Worm (Caenorhabditis elegans) whole organism, L1 larva: ENCODE measurements around the gene F54E4.2.

ENCODE experiments used
- C34B4.2 ChIP-seq: sonication (generic microtip); optimal IDR thresholded peaks from 2 replicates; lab custom pipeline; 2017; ENCODE audit warnings: mild to moderate bottlenecking, missing genetic modification characterization, missing compliant biosample characterization
- F16B12.6 ChIP-seq: fragments of 150-350 bp; optimal IDR thresholded peaks from 2 replicates; lab custom pipeline; 2014; ENCODE audit warnings: missing biosample characterization, missing genetic modification characterization
- aha-1 ChIP-seq: fragments of 150-350 bp; optimal IDR thresholded peaks from 2 replicates; lab custom pipeline; 2014; ENCODE audit warnings: missing biosample characterization, missing genetic modification characterization
- alr-1 ChIP-seq: fragments of 200-800 bp; sonication (Bioruptor generic); optimal IDR thresholded peaks from 2 replicates; lab custom pipeline; 2018; ENCODE audit warnings: borderline replicate concordance, mild to moderate bottlenecking, missing genetic modification characterization, missing compliant biosample characterization
- aly-2 ChIP-seq: fragments of 150-350 bp; optimal IDR thresholded peaks from 2 replicates; lab custom pipeline; 2014; ENCODE audit warnings: missing biosample characterization, missing genetic modification characterization
- ceh-88 ChIP-seq: fragments of 200-800 bp; sonication (Bioruptor generic); IDR thresholded peaks from 2 replicates; pipeline ENCODE4 v1.3.6; 2022; ENCODE audit warnings: missing genetic modification characterization, missing compliant biosample characterization
- dsc-1 ChIP-seq: sonication (generic microtip); optimal IDR thresholded peaks from 2 replicates; lab custom pipeline; 2016; ENCODE audit warnings: mild to moderate bottlenecking, missing genetic modification characterization, missing compliant biosample characterization
- efl-1 ChIP-seq, 4 experiments: fragments of 150-350 bp; optimal IDR thresholded peaks in 3 of 4; peaks in 1 of 4; 1 replicate in 1 of 4; 2 replicates in 3 of 4; lab custom pipeline; 2014; ENCODE audit warnings: missing biosample characterization in 2 of 4, missing genetic modification characterization in 2 of 4, missing genetic modification reagents in 2 of 4
- egl-27 ChIP-seq, 2 experiments: fragments of 150-350 bp in 1 of 2; sonication (generic microtip); optimal IDR thresholded peaks; 3 replicates each; lab custom pipeline; 2017 to 2018; ENCODE audit warnings: missing biosample characterization in 2 of 2, missing genetic modification characterization in 2 of 2, missing genetic modification reagents in 2 of 2
- fkh-8 ChIP-seq: sonication (generic microtip); optimal IDR thresholded peaks from 2 replicates; lab custom pipeline; 2016; ENCODE audit warnings: mild to moderate bottlenecking, missing genetic modification characterization, missing compliant biosample characterization
- hpl-2 ChIP-seq: fragments of 150-350 bp; optimal IDR thresholded peaks from 2 replicates; lab custom pipeline; 2014; ENCODE audit warnings: missing biosample characterization, missing genetic modification reagents, missing genetic modification characterization
- jun-1 ChIP-seq: fragments of 150-350 bp; optimal IDR thresholded peaks from 2 replicates; lab custom pipeline; 2014; ENCODE audit warnings: missing biosample characterization, missing genetic modification reagents, missing genetic modification characterization
- lin-13 ChIP-seq: fragments of 150-350 bp; optimal IDR thresholded peaks from 2 replicates; lab custom pipeline; 2014; ENCODE audit warnings: missing biosample characterization, missing genetic modification reagents, missing genetic modification characterization
- lin-39 ChIP-seq: fragments of 150-350 bp; optimal IDR thresholded peaks from 2 replicates; lab custom pipeline; 2014; ENCODE audit warnings: missing biosample characterization, missing genetic modification reagents, missing genetic modification characterization
- mab-9 ChIP-seq: fragments of 200-800 bp; sonication (Bioruptor generic); IDR thresholded peaks from 2 replicates; pipeline ENCODE4 v1.3.6; 2022; ENCODE audit warnings: missing genetic modification reagents, missing genetic modification characterization, missing compliant biosample characterization
- nhr-71 ChIP-seq: sonication (generic microtip); optimal IDR thresholded peaks from 2 replicates; lab custom pipeline; 2016; ENCODE audit warnings: mild to moderate bottlenecking, missing genetic modification characterization, moderate library complexity, missing compliant biosample characterization
- nhr-76 ChIP-seq: sonication (generic microtip); optimal IDR thresholded peaks from 2 replicates; lab custom pipeline; 2017; ENCODE audit warnings: missing biosample characterization, missing genetic modification characterization
- nhr-85 ChIP-seq: sonication (generic microtip); peaks from one replicate; lab custom pipeline; 2016; ENCODE audit warnings: missing genetic modification characterization, inconsistent platforms, missing compliant biosample characterization
- rnt-1 ChIP-seq: sonication (generic microtip); optimal IDR thresholded peaks from 2 replicates; lab custom pipeline; 2016; ENCODE audit warnings: mild to moderate bottlenecking, missing genetic modification characterization, moderate library complexity, missing compliant biosample characterization
- skn-1 ChIP-seq: fragments of 150-350 bp; optimal IDR thresholded peaks from 2 replicates; lab custom pipeline; 2014; ENCODE audit warnings: missing biosample characterization, missing genetic modification characterization
- snpc-4 ChIP-seq: fragments of 150-350 bp; optimal IDR thresholded peaks from 2 replicates; lab custom pipeline; 2014; ENCODE audit warnings: missing biosample characterization, missing genetic modification characterization
- snu-23 ChIP-seq: sonication (generic microtip); optimal IDR thresholded peaks from 2 replicates; lab custom pipeline; 2016; ENCODE audit warnings: missing genetic modification characterization, missing compliant biosample characterization
- sox-4 ChIP-seq: sonication (generic microtip); optimal IDR thresholded peaks from 2 replicates; lab custom pipeline; 2016; ENCODE audit warnings: missing genetic modification characterization, missing compliant biosample characterization
- tbx-2 ChIP-seq: sonication (generic microtip); optimal IDR thresholded peaks from 2 replicates; lab custom pipeline; 2016; ENCODE audit warnings: missing genetic modification characterization, missing compliant biosample characterization
- unc-130 ChIP-seq: fragments of 150-350 bp; optimal IDR thresholded peaks from 2 replicates; lab custom pipeline; 2017; ENCODE audit warnings: missing biosample characterization, missing genetic modification characterization, inconsistent platforms
- unc-30 ChIP-seq: sonication (generic microtip); optimal IDR thresholded peaks from 2 replicates; lab custom pipeline; 2017; ENCODE audit warnings: missing biosample characterization, missing genetic modification characterization
- xbp-1 ChIP-seq: sonication (generic microtip); optimal IDR thresholded peaks from 2 replicates; lab custom pipeline; 2016; ENCODE audit warnings: missing genetic modification characterization, missing compliant biosample characterization
- zip-4 ChIP-seq: fragments of 200-800 bp; sonication (Bioruptor generic); optimal IDR thresholded peaks from 2 replicates; lab custom pipeline; 2018; ENCODE audit warnings: mild to moderate bottlenecking, missing genetic modification characterization, moderate library complexity, missing compliant biosample characterization
- ztf-11 ChIP-seq, 2 experiments: sonication (generic microtip); optimal IDR thresholded peaks; 2 replicates each; lab custom pipeline; 2016 to 2017; ENCODE audit warnings: missing genetic modification characterization in 2 of 2, missing biosample characterization in 1 of 2, missing compliant biosample characterization in 1 of 2

F54E4.2 gene

ce11 chrX:14628816-14629215 lies at the start of gene F54E4.2:
Gene F54E4.2, minus strand, starts transcription at chrX:14628916.
- TF ChIP-seq dsc-1 (tag; lab: Kevin White, UChicago) (peak; percentile 55), jun-1 (tag; lab: Kevin White, UChicago) (no peak)

- TF ChIP-seq nhr-71 (tag; lab: Kevin White, UChicago), result peak; percentile 27
- TF ChIP-seq tbx-2 (tag; lab: Kevin White, UChicago), result no peak
- TF ChIP-seq zip-4, result no peak
- no peak for TF ChIP-seq alr-1 (tag; lab: Kevin White, UChicago)
- TF ChIP-seq lin-13 (GFP tag; lab: Kevin White, UChicago), result no peak
- TF ChIP-seq jun-1 (tag; lab: Kevin White, UChicago), result no peak
- TF ChIP-seq egl-27 (tag; optimal IDR thresholded peaks at IDR 0.05; lab: Kevin White, UChicago), result no peak
- peak; percentile 1 for TF ChIP-seq snu-23 (GFP tag; lab: Kevin White, UChicago)
Measured at ce11 chrX:14674028-14674427, 45.3 kb upstream of the F54E4.2 start, which contains the start of gene slt-1. Gene slt-1, plus strand, starts transcription at chrX:14674328.

- TF ChIP-seq efl-1 (optimal IDR thresholded peaks at IDR 0.05; lab: Kevin White, UChicago) (no peak), efl-1 (GFP tag; optimal IDR thresholded peaks at IDR 0.05 in 1 of 2; lab: Kevin White, UChicago) (peak in 1 of 2 experiments; percentile 81), nhr-85 (tag; lab: Kevin White, UChicago) (peak; percentile 26), lin-39 (tag; lab: Kevin White, UChicago) (no peak), hpl-2 (GFP tag; lab: Kevin White, UChicago) (no peak), sox-4 (tag; lab: Kevin White, UChicago) (no peak), jun-1 (tag; lab: Kevin White, UChicago) (no peak)
Measured at ce11 chrX:14671300-14671699, 42.6 kb upstream of the F54E4.2 start.

- TF ChIP-seq aly-2, result no peak
- TF ChIP-seq fkh-8 (tag; lab: Kevin White, UChicago), result peak; percentile 4
Measured at ce11 chrX:14664028-14664427, 35.3 kb upstream of the F54E4.2 start, which contains the start of gene C26G2.2. Gene C26G2.2, plus strand, starts transcription at chrX:14664328.

- TF ChIP-seq xbp-1, result no peak
- TF ChIP-seq snu-23 (GFP tag; lab: Kevin White, UChicago), result no peak
- no peak for TF ChIP-seq ztf-11 (tag; optimal IDR thresholded peaks at IDR 0.05; lab: Kevin White, UChicago)
Measured at ce11 chrX:14662460-14662859, 33.7 kb upstream of the F54E4.2 start.

ce11 chrX:14661918-14662317 lies 33.2 kb upstream of the F54E4.2 start:
- TF ChIP-seq snpc-4 (tag; lab: Kevin White, UChicago) (peak; percentile 65), nhr-76 (tag; lab: Kevin White, UChicago) (no peak)

- TF ChIP-seq rnt-1, result peak; percentile 66
- TF ChIP-seq ceh-88 (GFP tag; lab: Robert Waterston, UW), result no peak
Measured at ce11 chrX:14659454-14659853, 30.7 kb upstream of the F54E4.2 start.

- no peak for TF ChIP-seq F16B12.6 (tag; lab: Kevin White, UChicago)
- TF ChIP-seq alr-1 (tag; lab: Kevin White, UChicago), result no peak
- TF ChIP-seq fkh-8 (tag; lab: Kevin White, UChicago), result no peak
- no peak for TF ChIP-seq unc-130
- TF ChIP-seq unc-30 (tag; lab: Kevin White, UChicago), result no peak
- TF ChIP-seq aha-1, result no peak
- TF ChIP-seq xbp-1, result no peak
- no peak for TF ChIP-seq sox-4 (tag; lab: Kevin White, UChicago)
- TF ChIP-seq C34B4.2 (tag; lab: Kevin White, UChicago), result no peak
- TF ChIP-seq skn-1 (tag; lab: Kevin White, UChicago), result no peak
- no peak for TF ChIP-seq ztf-11 (tag; optimal IDR thresholded peaks at IDR 0.05; lab: Kevin White, UChicago)
- no peak for TF ChIP-seq mab-9 (GFP tag; lab: Robert Waterston, UW)
Measured at ce11 chrX:14657445-14657844, 28.7 kb upstream of the F54E4.2 start.
